Worm (Caenorhabditis elegans): ENCODE data around the gene Y11D7A.10.

DNA sequence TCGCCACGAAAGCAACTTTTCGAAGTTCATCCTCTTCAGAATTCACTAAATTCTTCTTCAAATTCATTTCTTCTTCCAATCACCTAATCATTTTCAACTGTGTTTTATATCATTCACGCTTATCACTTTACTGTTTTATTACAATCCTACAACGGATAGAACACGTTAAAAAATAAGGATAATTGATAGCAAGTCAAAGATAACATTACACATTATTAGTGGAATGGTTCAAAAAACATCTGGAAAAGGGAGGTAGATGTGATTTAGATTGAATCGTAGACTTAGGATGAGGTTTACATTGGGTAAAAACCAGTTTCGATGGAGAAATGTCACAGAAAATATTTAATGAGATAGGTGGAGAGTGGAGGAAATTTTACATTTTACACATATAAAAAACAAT lies 2.1 kb upstream of the Y11D7A.10 start, which contains the start of gene col-120:
- TF ChIP-seq ceh-16 (tag; optimal IDR thresholded peaks at IDR 0.05) (no peak), jun-1 (tag; optimal IDR thresholded peaks at IDR 0.05) (no peak), zag-1 (tag; optimal IDR thresholded peaks at IDR 0.05) (no peak), pha-4 (tag; optimal IDR thresholded peaks at IDR 0.05) (no peak), snpc-4 (tag; optimal IDR thresholded peaks at IDR 0.05) (no peak), tbx-2 (tag; optimal IDR thresholded peaks at IDR 0.05) (no peak), unc-62 (GFP tag; optimal IDR thresholded peaks at IDR 0.05) (no peak), nhr-11 (tag; optimal IDR thresholded peaks at IDR 0.05) (no peak), nhr-77 (tag; optimal IDR thresholded peaks at IDR 0.05) (no peak), elt-1 (tag; optimal IDR thresholded peaks at IDR 0.05) (no peak), nhr-76 (tag; optimal IDR thresholded peaks at IDR 0.05) (no peak)

Measured in whole organism, L3 larva.